Worm (Caenorhabditis elegans): ENCODE results near the gene F20D1.3.

The F20D1.3 gene

DNA sequence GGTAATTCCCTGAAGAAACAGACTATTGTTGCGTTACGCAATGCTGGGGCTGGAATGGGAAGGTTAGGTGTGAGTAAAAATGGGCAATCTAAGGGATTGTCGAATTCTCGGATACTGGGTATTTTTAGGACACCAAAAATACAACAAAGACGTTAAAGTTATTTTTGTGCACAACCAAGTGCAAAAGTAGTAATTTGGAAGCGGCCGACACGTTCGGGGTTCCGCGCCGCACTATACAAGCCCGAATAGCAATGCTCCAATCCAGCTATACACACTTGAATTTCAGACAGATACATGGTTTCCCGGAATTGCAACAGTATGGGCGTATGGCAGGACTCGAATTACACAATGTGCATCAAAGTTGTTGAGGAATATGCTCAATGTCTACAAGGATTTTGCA is 52.1 kb downstream of the F20D1.3 start:
- TF ChIP-seq lin-13 (tag; optimal IDR thresholded peaks at IDR 0.05) = no peak

Measured in whole organism, mixed stage, embryonic.